Worm (Caenorhabditis elegans): Measurements from ENCODE around the gene C49C3.7.

- no peak for TF ChIP-seq lin-32 (GFP tag; optimal IDR thresholded peaks at IDR 0.05)
- no peak for TF ChIP-seq mls-2 (tag; optimal IDR thresholded peaks at IDR 0.05)
- no peak for TF ChIP-seq pha-4 (tag; optimal IDR thresholded peaks at IDR 0.05)
- no peak for TF ChIP-seq unc-62 (GFP tag; optimal IDR thresholded peaks at IDR 0.05)
- no peak for TF ChIP-seq unc-120 (tag; optimal IDR thresholded peaks at IDR 0.05; ENCODE audit: poor library complexity, severe bottlenecking)
- TF ChIP-seq sptf-1 (tag; optimal IDR thresholded peaks at IDR 0.05): no peak
Measured at ce11 chrIV:17287908-17288675, 44.3 kb upstream of the C49C3.7 start, which contains the start of gene zipt-7.1.

Data from whole organism, mixed stage, embryonic.